Worm (Caenorhabditis elegans) whole organism, young adult: ENCODE data around the gene C49G7.10.

ENCODE experiments used
- B0019.2 ChIP-seq: fragments of 200-800 bp; sonication (Bioruptor generic); conservative IDR thresholded peaks from 2 replicates; pipeline ENCODE4 v1.3.6; 2022; ENCODE audit warnings: missing genetic modification reagents, missing genetic modification characterization, missing compliant biosample characterization
- B0261.1 ChIP-seq: sonication (generic microtip); optimal IDR thresholded peaks from 2 replicates; lab custom pipeline; 2016; ENCODE audit warnings: mild to moderate bottlenecking, missing genetic modification characterization, moderate library complexity, missing compliant biosample characterization
- C06A6.2 ChIP-seq: fragments of 200-800 bp; sonication (Bioruptor generic); conservative IDR thresholded peaks from 2 replicates; pipeline ENCODE4 v1.3.6; 2022; ENCODE audit warnings: missing genetic modification characterization, missing compliant biosample characterization
- D2030.7 ChIP-seq: fragments of 200-800 bp; sonication (Bioruptor generic); IDR thresholded peaks from 2 replicates; pipeline ENCODE4 v1.3.6; 2022; ENCODE audit warnings: missing genetic modification reagents, missing genetic modification characterization, missing compliant biosample characterization
- F22D6.2 ChIP-seq: sonication (generic microtip); optimal IDR thresholded peaks from 2 replicates; lab custom pipeline; 2016; ENCODE audit warnings: mild to moderate bottlenecking, missing genetic modification characterization, missing compliant biosample characterization
- F33H1.4 ChIP-seq: fragments of 200-800 bp; sonication (Bioruptor generic); IDR thresholded peaks from 2 replicates; pipeline ENCODE4 v1.3.6; 2022; ENCODE audit warnings: missing genetic modification reagents, missing genetic modification characterization, missing compliant biosample characterization
- Y67H2A.10 ChIP-seq: fragments of 200-800 bp; sonication (Bioruptor generic); conservative IDR thresholded peaks from 2 replicates; pipeline ENCODE4 v1.3.6; 2022; ENCODE audit warnings: missing genetic modification reagents, missing genetic modification characterization, missing compliant biosample characterization
- ama-1 ChIP-seq, 3 experiments: fragments of 150-350 bp in 1 of 3; sonication (generic microtip) in 2 of 3; optimal IDR thresholded peaks; 2 replicates each; lab custom pipeline; 2014 to 2018; ENCODE audit warnings: missing biosample characterization in 2 of 3, missing genetic modification characterization in 2 of 3, missing genetic modification reagents in 2 of 3
- aptf-3 ChIP-seq: fragments of 200-800 bp; sonication (Bioruptor generic); IDR thresholded peaks from 2 replicates; pipeline ENCODE4 v1.3.6; 2022; ENCODE audit warnings: missing genetic modification characterization, missing compliant biosample characterization
- athp-1 ChIP-seq: sonication (generic microtip); optimal IDR thresholded peaks from 2 replicates; lab custom pipeline; 2017; ENCODE audit warnings: mild to moderate bottlenecking, missing genetic modification characterization, missing compliant biosample characterization
- attf-5 ChIP-seq: fragments of 200-800 bp; sonication (Bioruptor generic); optimal IDR thresholded peaks from 2 replicates; lab custom pipeline; 2018; ENCODE audit warnings: mild to moderate bottlenecking, missing genetic modification characterization, missing compliant biosample characterization
- ccch-3 ChIP-seq: fragments of 200-800 bp; sonication (Bioruptor generic); optimal IDR thresholded peaks from 2 replicates; lab custom pipeline; 2018; ENCODE audit warnings: mild to moderate bottlenecking, missing genetic modification characterization, missing compliant biosample characterization
- ceh-100 ChIP-seq: fragments of 200-800 bp; sonication (Bioruptor generic); IDR thresholded peaks from 2 replicates; pipeline ENCODE4 v1.3.6; 2022; ENCODE audit warnings: missing genetic modification reagents, missing genetic modification characterization, missing compliant biosample characterization
- ceh-79 ChIP-seq: sonication (generic microtip); optimal IDR thresholded peaks from 2 replicates; lab custom pipeline; 2017; ENCODE audit warnings: mild to moderate bottlenecking, missing genetic modification characterization, missing compliant biosample characterization
- ceh-91 ChIP-seq: fragments of 200-800 bp; sonication (Bioruptor generic); IDR thresholded peaks from 2 replicates; pipeline ENCODE4 v1.3.6; 2022; ENCODE audit warnings: missing genetic modification reagents, missing genetic modification characterization, missing compliant biosample characterization
- egl-18 ChIP-seq: fragments of 200-800 bp; sonication (Bioruptor generic); IDR thresholded peaks from 2 replicates; pipeline ENCODE4 v1.3.6; 2022; ENCODE audit warnings: missing genetic modification reagents, missing genetic modification characterization, missing compliant biosample characterization
- egl-44 ChIP-seq: fragments of 200-800 bp; sonication (Bioruptor generic); IDR thresholded peaks from 2 replicates; pipeline ENCODE4 v1.3.6; 2022; ENCODE audit warnings: missing genetic modification reagents, missing genetic modification characterization, missing compliant biosample characterization
- ekl-4 ChIP-seq: fragments of 200-800 bp; sonication (Bioruptor generic); IDR thresholded peaks from 2 replicates; pipeline ENCODE4 v1.3.6; 2022; ENCODE audit warnings: missing genetic modification reagents, missing genetic modification characterization, missing compliant biosample characterization
- hmg-1.2 ChIP-seq: fragments of 200-800 bp; sonication (Bioruptor generic); IDR thresholded peaks from 2 replicates; pipeline ENCODE4 v1.3.6; 2022; ENCODE audit warnings: missing genetic modification reagents, missing genetic modification characterization, missing compliant biosample characterization
- hmg-20 ChIP-seq: fragments of 200-800 bp; sonication (Bioruptor generic); IDR thresholded peaks from 2 replicates; pipeline ENCODE4 v1.3.6; 2022; ENCODE audit warnings: missing genetic modification reagents, missing genetic modification characterization, missing compliant biosample characterization
- hsf-1 ChIP-seq: fragments of 200-800 bp; sonication (Bioruptor generic); IDR thresholded peaks from 2 replicates; pipeline ENCODE4 v1.3.6; 2022; ENCODE audit warnings: missing genetic modification reagents, missing genetic modification characterization, missing compliant biosample characterization
- let-607 ChIP-seq, 2 experiments: fragments of 200-800 bp in 1 of 2; sonication (Bioruptor generic) in 1 of 2; sonication (generic microtip) in 1 of 2; optimal IDR thresholded peaks; 2 replicates each; lab custom pipeline; 2016 to 2018; ENCODE audit warnings: mild to moderate bottlenecking in 2 of 2, missing compliant biosample characterization in 2 of 2, missing genetic modification characterization in 2 of 2, moderate library complexity in 2 of 2, missing genotype in 1 of 2
- lin-54 ChIP-seq: fragments of 200-800 bp; sonication (Bioruptor generic); optimal IDR thresholded peaks from 2 replicates; lab custom pipeline; 2018; ENCODE audit warnings: mild to moderate bottlenecking, missing genetic modification characterization, missing compliant biosample characterization
- lir-1 ChIP-seq: fragments of 200-800 bp; sonication (Bioruptor generic); conservative IDR thresholded peaks from 2 replicates; pipeline ENCODE4 v1.3.6; 2022; ENCODE audit warnings: missing genetic modification reagents, missing genetic modification characterization, missing compliant biosample characterization
- lsl-1 ChIP-seq: fragments of 200-800 bp; sonication (Bioruptor generic); optimal IDR thresholded peaks from 2 replicates; lab custom pipeline; 2018; ENCODE audit warnings: mild to moderate bottlenecking, missing genetic modification characterization, moderate library complexity, missing compliant biosample characterization
- lsy-27 ChIP-seq: sonication (generic microtip); optimal IDR thresholded peaks from 2 replicates; lab custom pipeline; 2017; ENCODE audit warnings: missing genetic modification characterization, mild to moderate bottlenecking, missing compliant biosample characterization, antibody characterized with exemption, missing genotype, borderline replicate concordance; ENCODE audit not compliant: insufficient read depth
- madf-6 ChIP-seq: fragments of 200-800 bp; sonication (Bioruptor generic); IDR thresholded peaks from 2 replicates; pipeline ENCODE4 v1.3.6; 2022; ENCODE audit warnings: missing genetic modification reagents, missing genetic modification characterization, missing compliant biosample characterization
- madf-8 ChIP-seq: fragments of 200-800 bp; sonication (Bioruptor generic); conservative IDR thresholded peaks from 2 replicates; pipeline ENCODE4 v1.3.6; 2022; ENCODE audit warnings: missing genetic modification reagents, missing genetic modification characterization, missing compliant biosample characterization
- mcd-1 ChIP-seq: fragments of 200-800 bp; sonication (Bioruptor generic); IDR thresholded peaks from 2 replicates; pipeline ENCODE4 v1.3.6; 2022; ENCODE audit warnings: missing genetic modification reagents, missing genetic modification characterization, missing compliant biosample characterization
- nfyb-1 ChIP-seq: fragments of 200-800 bp; sonication (Bioruptor generic); IDR thresholded peaks from 2 replicates; pipeline ENCODE4 v1.3.6; 2022; ENCODE audit warnings: missing genetic modification reagents, missing genetic modification characterization, missing compliant biosample characterization
- pbrm-1 ChIP-seq: fragments of 200-800 bp; sonication (Bioruptor generic); IDR thresholded peaks from 2 replicates; pipeline ENCODE4 v1.3.6; 2022; ENCODE audit warnings: missing genetic modification reagents, missing genetic modification characterization, missing compliant biosample characterization
- rcor-1 ChIP-seq: fragments of 200-800 bp; sonication (Bioruptor generic); IDR thresholded peaks from 2 replicates; pipeline ENCODE4 v1.3.6; 2022; ENCODE audit warnings: missing genetic modification reagents, missing genetic modification characterization, missing compliant biosample characterization
- zfh-2 ChIP-seq: fragments of 200-800 bp; sonication (Bioruptor generic); conservative IDR thresholded peaks from 2 replicates; pipeline ENCODE4 v1.3.6; 2022; ENCODE audit warnings: missing genetic modification reagents, missing genetic modification characterization, missing compliant biosample characterization
- zim-3 ChIP-seq: sonication (generic microtip); optimal IDR thresholded peaks from 2 replicates; lab custom pipeline; 2017; ENCODE audit warnings: mild to moderate bottlenecking, missing genetic modification characterization, moderate library complexity, missing compliant biosample characterization
- ztf-28 ChIP-seq: fragments of 200-800 bp; sonication (Bioruptor generic); IDR thresholded peaks from 2 replicates; pipeline ENCODE4 v1.3.6; 2022; ENCODE audit warnings: missing genetic modification reagents, missing genetic modification characterization, missing compliant biosample characterization

C49G7.10 gene

ce11 chrV:4080546-4080945, 38.7 kb upstream of the C49G7.10 start:
- TF ChIP-seq B0261.1 (tag; lab: Kevin White, UChicago) (no peak), hmg-20 (GFP tag; lab: Robert Waterston, UW) (no peak), lsy-27 (tag; lab: Kevin White, UChicago) (no peak), pbrm-1 (GFP tag; lab: Robert Waterston, UW) (no peak), F22D6.2 (no peak), zim-3 (tag; lab: Kevin White, UChicago) (no peak), athp-1 (tag; lab: Kevin White, UChicago) (no peak), ceh-79 (tag; lab: Kevin White, UChicago) (no peak), egl-18 (no peak), let-607 (tag; optimal IDR thresholded peaks at IDR 0.05; lab: Kevin White, UChicago) (no peak)

DNA sequence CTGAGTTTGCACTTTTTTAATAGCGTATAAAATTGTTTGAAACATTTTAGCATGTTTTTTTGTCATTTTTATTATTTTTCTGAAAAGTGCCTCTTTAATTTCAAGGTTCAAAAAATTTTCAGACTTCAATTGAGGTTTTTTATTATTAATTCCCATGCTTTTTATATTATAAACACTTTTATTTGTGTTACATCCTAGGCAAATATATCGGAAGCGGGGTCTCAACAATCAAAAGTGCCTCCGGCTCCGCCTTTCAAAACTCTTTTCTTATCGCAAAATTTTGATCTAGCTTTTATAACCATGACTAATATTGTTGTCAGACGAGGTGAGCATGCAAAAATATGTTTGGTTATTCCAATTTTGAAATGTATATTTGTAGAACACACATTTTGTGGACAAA, 31.6 kb upstream of the C49G7.10 start, which contains the start of gene otpl-2:
Gene otpl-2, plus strand, starts transcription at position 301 of the 400 bp plus-strand sequence.
- TF ChIP-seq zfh-2 (no peak), ceh-100 (no peak), ama-1 (optimal IDR thresholded peaks at IDR 0.05; lab: Kevin White, UChicago) (no peak), ama-1 (GFP tag; optimal IDR thresholded peaks at IDR 0.05; lab: Kevin White, UChicago) (no peak), egl-44 (no peak), ztf-28 (GFP tag; lab: Robert Waterston, UW) (no peak), pbrm-1 (GFP tag; lab: Robert Waterston, UW) (no peak), rcor-1 (no peak), ccch-3 (no peak), aptf-3 (no peak), Y67H2A.10 (no peak)

DNA sequence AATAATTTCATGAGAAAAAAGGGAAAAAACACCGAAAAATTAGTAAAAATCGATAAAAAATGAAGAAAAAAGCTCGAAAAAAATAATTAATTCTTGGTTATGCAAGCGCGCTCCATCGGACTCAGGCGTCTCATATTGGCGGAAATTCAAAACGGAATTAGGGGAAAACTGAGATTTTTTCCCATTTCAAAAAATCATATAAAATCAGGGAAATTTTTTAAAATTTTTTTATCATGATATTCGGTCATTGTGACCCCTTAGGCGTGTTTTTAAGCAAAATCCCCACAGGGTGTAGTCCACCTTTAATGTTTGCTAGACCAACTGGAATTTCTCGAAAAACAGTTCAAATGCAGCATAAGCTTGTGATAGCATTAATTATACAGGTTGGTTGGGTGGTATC, 26.1 kb upstream of the C49G7.10 start:
- peak; percentile 82 for TF ChIP-seq mcd-1 (GFP tag; lab: Robert Waterston, UW)

DNA sequence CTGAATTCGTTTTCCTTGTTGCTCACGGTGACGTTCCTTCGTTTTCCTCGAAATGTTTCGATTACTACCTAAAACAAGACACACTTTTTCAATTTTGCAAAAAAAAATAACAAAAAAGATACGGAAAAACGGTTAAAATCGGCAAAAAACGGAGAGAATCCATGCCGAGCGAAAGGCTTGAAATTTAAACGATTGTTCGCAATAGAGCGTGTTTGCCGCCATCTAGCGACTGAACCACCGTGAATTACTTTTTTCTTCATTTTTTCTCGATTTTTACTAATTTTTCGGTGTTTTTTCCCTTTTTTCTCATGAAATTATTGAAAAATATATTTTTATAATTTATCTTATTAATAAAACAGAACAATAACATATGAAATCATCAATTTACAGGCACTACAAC, 24.3 kb upstream of the C49G7.10 start:
- peak; percentile 59 for TF ChIP-seq mcd-1 (GFP tag; lab: Robert Waterston, UW)
- peak; percentile 36; the same call in 1 of the 2 replicates for TF ChIP-seq hmg-1.2 (GFP tag; lab: Robert Waterston, UW)
- TF ChIP-seq, all 124 proteins: peak for 2; not testable (repeated sequence) for 122

ce11 chrV:4063559-4064164, 21.8 kb upstream of the C49G7.10 start:
- TF ChIP-seq hsf-1 (peak; percentile 54), ceh-100 (peak; percentile 77), Y67H2A.10 (0 out of 2 replicates have a peak, but pooled peaks have one; percentile 30), hmg-1.2 (GFP tag; lab: Robert Waterston, UW) (peak; percentile 91), attf-5 (GFP tag; lab: Kevin White, UChicago) (peak; percentile 6), B0019.2 (0 out of 2 replicates have a peak, but pooled peaks have one; percentile 19), ceh-91 (GFP tag; lab: Robert Waterston, UW) (peak; percentile 69), rcor-1 (peak; percentile 63; the same call in 1 of the 2 replicates), egl-18 (0 out of 2 replicates have a peak, but pooled peaks have one; percentile 59), D2030.7 (peak; percentile 72; the same call in 1 of the 2 replicates), ekl-4 (GFP tag; lab: Robert Waterston, UW) (peak; percentile 66; the same call in 1 of the 2 replicates), nfyb-1 (peak; percentile 83), lsl-1 (GFP tag; lab: Kevin White, UChicago) (peak; percentile 36), hmg-20 (GFP tag; lab: Robert Waterston, UW) (0 out of 2 replicates have a peak, but pooled peaks have one; percentile 16), madf-8 (GFP tag; lab: Robert Waterston, UW) (peak; percentile 33; the same call in 1 of the 2 replicates), C06A6.2 (GFP tag; lab: Robert Waterston, UW) (peak; percentile 67), F33H1.4 (GFP tag; lab: Robert Waterston, UW) (peak; percentile 60), lir-1 (GFP tag; lab: Robert Waterston, UW) (peak; percentile 35; the same call in 1 of the 2 replicates), lin-54 (GFP tag; lab: Kevin White, UChicago) (peak; percentile 57), madf-6 (peak; percentile 66), mcd-1 (GFP tag; lab: Robert Waterston, UW) (peak; percentile 98)
